Fruit fly (Drosophila melanogaster) ovary, adult (tissue): ENCODE results near the gene SmydA-2.

Source experiments
- CG17801 ChIP-seq: fragments of 200-800 bp; optimal IDR thresholded peaks from 2 replicates; lab custom pipeline; 2019; ENCODE audit warnings: missing biosample characterization, mild to moderate bottlenecking, missing genetic modification characterization, moderate library complexity; ENCODE audit not compliant: partially characterized antibody

SmydA-2 gene

dm6 chr3L:18988055-18988819, 14.8 kb downstream of the SmydA-2 start, which contains the start of gene CG11619:
TSS of gene CG11619 (minus strand) at chr3L:18988323.
- no peak for TF ChIP-seq CG17801 (GFP tag; lab: Kevin White, UChicago)

dm6 chr3L:18984661-18985060, 18.4 kb downstream of the SmydA-2 start, which contains the start of gene CG14075:
TSS of gene CG14075 (plus strand) at chr3L:18984961.
- TF ChIP-seq CG17801 (GFP tag; lab: Kevin White, UChicago), result no peak

dm6 chr3L:18976720-18977119, 26.3 kb downstream of the SmydA-2 start:
- no peak for TF ChIP-seq CG17801 (GFP tag; lab: Kevin White, UChicago)

- TF ChIP-seq CG17801 (GFP tag; lab: Kevin White, UChicago), result no peak
These were observed 34.7 kb downstream of the SmydA-2 start for dm6 chr3L:18968193-18968969.

dm6 chr3L:18957032-18957431, 46.0 kb downstream of the SmydA-2 start:
- no peak for TF ChIP-seq CG17801 (GFP tag; lab: Kevin White, UChicago)

dm6 chr3L:18952399-18952798, 50.7 kb downstream of the SmydA-2 start:
- TF ChIP-seq CG17801 (GFP tag; lab: Kevin White, UChicago), result no peak
